Worm (Caenorhabditis elegans): ENCODE measurements around the gene tbx-37.

tbx-37 gene

DNA sequence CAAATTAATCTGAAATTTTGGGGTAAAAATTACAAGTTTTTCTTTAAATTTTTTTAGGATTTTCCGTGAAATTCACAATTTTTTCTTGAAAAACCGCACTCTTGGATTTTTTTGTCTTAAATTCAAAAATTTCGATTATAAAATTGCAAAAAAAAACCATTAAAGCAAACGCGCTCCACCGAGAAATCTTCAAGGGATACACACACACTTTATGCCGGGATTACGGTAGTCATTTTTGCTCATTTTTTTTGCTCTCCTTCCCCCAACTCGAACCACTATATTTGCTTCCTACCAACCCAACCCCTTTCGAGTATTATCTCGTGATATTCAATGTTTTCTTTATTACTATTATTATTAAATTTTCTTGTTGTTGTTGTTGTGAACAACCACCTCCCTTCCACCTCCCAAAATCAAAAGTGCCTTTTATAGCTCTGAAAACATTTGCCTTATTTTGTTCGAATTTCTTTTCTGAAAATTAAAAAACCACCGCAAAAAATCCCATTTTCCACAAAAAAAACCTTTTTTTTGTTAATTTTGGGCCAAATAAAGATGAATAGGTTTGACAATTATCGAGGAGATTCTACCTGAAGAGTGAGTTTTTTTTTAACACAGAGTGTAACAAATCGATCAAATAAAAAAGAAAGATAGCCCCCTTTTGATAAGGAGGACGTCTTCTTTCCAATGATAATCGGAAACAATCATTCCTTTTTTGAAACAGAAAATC is 25.0 kb upstream of the tbx-37 start, which contains the start of gene Y47D3A.32 (continued):
- no peak for TF ChIP-seq bed-2 (GFP tag; IDR thresholded peaks at IDR 0.05)
- TF ChIP-seq pbrm-1 (GFP tag; IDR thresholded peaks at IDR 0.05), result peak; percentile 33; the same call in 1 of the 2 replicates
- peak in 1 of 3 experiments; percentile 12 for TF ChIP-seq lin-35 (GFP tag; optimal IDR thresholded peaks at IDR 0.05)
- TF ChIP-seq cebp-2 (GFP tag; IDR thresholded peaks at IDR 0.05), result peak; percentile 86; the same call in 1 of the 2 replicates
- TF ChIP-seq T07F8.4 (tag; optimal IDR thresholded peaks at IDR 0.05), result no peak
- peak; percentile 65 for TF ChIP-seq dpff-1 (tag; optimal IDR thresholded peaks at IDR 0.05)
- peak; percentile 78 for TF ChIP-seq nfyb-1 (GFP tag; IDR thresholded peaks at IDR 0.05)
- no peak for TF ChIP-seq hrde-1 (tag; optimal IDR thresholded peaks at IDR 0.05; ENCODE audit: borderline replicate concordance)
- no peak for TF ChIP-seq egl-44 (GFP tag; IDR thresholded peaks at IDR 0.05)
- no peak for TF ChIP-seq ceh-79 (tag; optimal IDR thresholded peaks at IDR 0.05)
- TF ChIP-seq K11D2.4 (GFP tag; IDR thresholded peaks at IDR 0.05), result no peak
- no peak for TF ChIP-seq ZK185.1 (tag; optimal IDR thresholded peaks at IDR 0.05; ENCODE audit: poor library complexity, severe bottlenecking)
- TF ChIP-seq attf-3 (GFP tag; conservative IDR thresholded peaks at IDR 0.05), result no peak
- TF ChIP-seq cebp-1 (GFP tag; IDR thresholded peaks at IDR 0.05), result no peak
- peak; percentile 61 for TF ChIP-seq cebp-1 (tag; optimal IDR thresholded peaks at IDR 0.05)
- TF ChIP-seq tbp1 (GFP tag; optimal IDR thresholded peaks at IDR 0.05), result peak; percentile 4
- no peak for TF ChIP-seq D2030.7 (GFP tag; IDR thresholded peaks at IDR 0.05)
- no peak for TF ChIP-seq F55B11.4 (tag; optimal IDR thresholded peaks at IDR 0.05; ENCODE audit: borderline replicate concordance, insufficient read depth)
- TF ChIP-seq zim-3 (tag; optimal IDR thresholded peaks at IDR 0.05), result no peak
- peak; percentile 53; the same call in 1 of the 2 replicates for TF ChIP-seq Y95B8A.8 (GFP tag; IDR thresholded peaks at IDR 0.05)
- TF ChIP-seq nhr-179 (tag; optimal IDR thresholded peaks at IDR 0.05), result no peak
- TF ChIP-seq lsy-27 (tag; optimal IDR thresholded peaks at IDR 0.05; ENCODE audit: borderline replicate concordance, insufficient read depth), result no peak

ce11 chrIII:11248897-11249296 is 22.0 kb upstream of the tbx-37 start:
- 0 out of 2 replicates have a peak, but pooled peaks have one; percentile 28 for TF ChIP-seq ceh-40 (GFP tag; IDR thresholded peaks at IDR 0.05)
- no peak for TF ChIP-seq snpc-3.4 (tag; optimal IDR thresholded peaks at IDR 0.05)

DNA sequence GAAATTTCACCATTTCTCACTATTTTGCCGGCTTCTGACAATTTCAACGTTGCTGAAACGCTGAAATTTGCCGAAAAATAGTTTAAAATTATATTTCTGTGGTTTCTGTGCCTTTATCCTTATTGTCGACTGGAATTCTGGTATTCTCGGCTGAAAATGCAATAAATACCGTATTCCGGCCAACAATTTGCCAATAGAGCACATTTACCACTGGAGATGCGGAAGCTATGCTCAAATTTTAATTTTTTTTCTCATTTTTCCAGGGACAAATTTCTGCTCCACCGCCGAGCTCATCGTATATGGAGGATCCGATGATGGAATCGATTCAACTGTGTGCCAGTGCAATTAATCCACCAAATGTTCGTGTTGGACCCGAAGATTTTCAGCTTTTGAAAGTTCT is 19.7 kb upstream of the tbx-37 start:
- TF ChIP-seq lsl-1 (GFP tag; optimal IDR thresholded peaks at IDR 0.05) (no peak), ztf-22 (GFP tag; optimal IDR thresholded peaks at IDR 0.05) (no peak), B0336.3 (GFP tag; IDR thresholded peaks at IDR 0.05) (peak; percentile 86), ceh-58 (GFP tag; IDR thresholded peaks at IDR 0.05) (0 out of 2 replicates have a peak, but pooled peaks have one; percentile 63), ccch-3 (GFP tag; optimal IDR thresholded peaks at IDR 0.05) (no peak), somi-1 (GFP tag; optimal IDR thresholded peaks at IDR 0.05) (no peak), dpl-1 (GFP tag; optimal IDR thresholded peaks at IDR 0.05) (no peak), lin-26 (GFP tag; IDR thresholded peaks at IDR 0.05) (no peak), ceh-79 (tag; optimal IDR thresholded peaks at IDR 0.05) (peak; percentile 26), ekl-4 (GFP tag; IDR thresholded peaks at IDR 0.05) (0 out of 2 replicates have a peak, but pooled peaks have one; percentile 22), ets-4 (GFP tag; optimal IDR thresholded peaks at IDR 0.05) (no peak), cebp-1 (GFP tag; IDR thresholded peaks at IDR 0.05) (no peak), cebp-1 (tag; optimal IDR thresholded peaks at IDR 0.05) (peak; percentile 38), ztf-28 (GFP tag; IDR thresholded peaks at IDR 0.05) (no peak)

All from whole organism, young adult.